Worm (Caenorhabditis elegans): Measurements from ENCODE around the gene cnb-1.

DNA sequence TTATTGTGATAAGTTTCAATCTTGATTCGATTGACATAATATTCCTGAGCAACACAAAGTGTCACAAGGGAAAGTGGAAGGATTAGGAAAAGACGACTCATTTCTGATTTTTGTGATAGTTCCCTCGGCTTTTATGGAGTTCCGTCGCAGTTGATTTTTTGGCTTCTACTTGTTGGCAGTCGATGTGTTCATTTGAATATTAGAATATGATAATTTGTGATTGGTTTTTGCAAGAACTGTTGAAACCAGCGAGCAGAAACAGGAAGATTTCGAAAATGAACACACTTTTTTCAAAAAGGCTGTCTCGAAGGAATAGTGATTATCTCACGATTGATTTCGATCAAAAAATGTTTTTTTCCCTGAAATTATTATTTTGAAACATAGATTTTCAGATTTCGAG is 41.3 kb upstream of the cnb-1 start, which contains the start of gene T02E9.6:
- TF ChIP-seq tra-4 (tag; optimal IDR thresholded peaks at IDR 0.05) (no peak), flt-1 (GFP tag; IDR thresholded peaks at IDR 0.05) (no peak), F13C5.2 (tag; optimal IDR thresholded peaks at IDR 0.05) (no peak), aly-1 (tag; optimal IDR thresholded peaks at IDR 0.05) (no peak), ama-1 (optimal IDR thresholded peaks at IDR 0.05) (no peak), ets-7 (tag; optimal IDR thresholded peaks at IDR 0.05) (no peak), tbx-11 (GFP tag; IDR thresholded peaks at IDR 0.05) (no peak), hmg-4 (GFP tag; optimal IDR thresholded peaks at IDR 0.05) (no peak), tbx-37 (GFP tag; conservative IDR thresholded peaks at IDR 0.05) (no peak), ceh-36 (tag; optimal IDR thresholded peaks at IDR 0.05) (no peak)

Data from whole organism, early embryonic.